Fruit fly (Drosophila melanogaster): Measurements from ENCODE around the gene CG14913.

DNA sequence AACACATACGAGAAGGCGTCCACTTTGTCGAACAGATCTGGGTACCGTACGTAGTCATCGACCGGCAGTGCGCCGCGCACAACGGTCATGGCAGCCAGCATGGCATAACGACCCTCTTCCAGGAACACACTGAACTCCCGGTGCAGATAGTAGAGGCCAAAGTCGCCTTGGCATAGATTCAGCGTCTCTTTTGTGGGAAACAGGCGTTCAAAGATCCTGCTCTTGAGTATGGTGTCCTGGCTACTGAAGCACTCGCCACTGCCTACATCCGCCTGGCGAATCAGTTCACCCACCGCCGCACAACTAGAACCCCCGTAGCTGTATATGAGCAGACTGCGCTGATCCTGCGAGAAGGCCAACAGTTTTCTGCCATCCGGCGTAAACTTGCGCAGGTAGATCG lies 42.2 kb upstream of the CG14913 start:
- TF ChIP-seq psq (optimal IDR thresholded peaks at IDR 0.05), result no peak
- TF ChIP-seq EcR (GFP tag; optimal IDR thresholded peaks at IDR 0.05), result no peak
- TF ChIP-seq usp (GFP tag; optimal IDR thresholded peaks at IDR 0.05), result no peak
